Worm (Caenorhabditis elegans): ENCODE data around the gene ssq-2.

ssq-2 gene

ce11 chrIV:4995842-4996241 is at the start of gene ssq-2:
Gene ssq-2, plus strand, starts transcription at chrIV:4996142.
- TF ChIP-seq unc-62 (GFP tag; optimal IDR thresholded peaks at IDR 0.05) = no peak

ce11 chrIV:4953887-4954286 is 42.1 kb upstream of the ssq-2 start, which contains the start of gene str-163:
Gene str-163, plus strand, starts transcription at chrIV:4954187.
- no peak for TF ChIP-seq unc-62 (GFP tag; optimal IDR thresholded peaks at IDR 0.05)

- no peak for TF ChIP-seq unc-62 (GFP tag; optimal IDR thresholded peaks at IDR 0.05)
These were observed 35.3 kb upstream of the ssq-2 start, which contains the start of gene str-164 for ce11 chrIV:4960623-4961022. Gene str-164, plus strand, starts transcription at chrIV:4960735.

- TF ChIP-seq unc-62 (GFP tag; optimal IDR thresholded peaks at IDR 0.05) = no peak
These were observed 32.1 kb upstream of the ssq-2 start, which contains the start of gene txt-3 for ce11 chrIV:4963834-4964233. Gene txt-3, plus strand, starts transcription at chrIV:4963958.

ce11 chrIV:4969419-4969818 is 26.5 kb upstream of the ssq-2 start, which contains the start of gene Y9C9A.13:
Gene Y9C9A.13, minus strand, starts transcription at chrIV:4969519.
- no peak for TF ChIP-seq unc-62 (GFP tag; optimal IDR thresholded peaks at IDR 0.05)

- TF ChIP-seq unc-62 (GFP tag; optimal IDR thresholded peaks at IDR 0.05) = no peak
These were observed 19.9 kb upstream of the ssq-2 start, which contains the start of gene Y9C9A.16 for ce11 chrIV:4975995-4976394. Gene Y9C9A.16, minus strand, starts transcription at chrIV:4976125.

- no peak for TF ChIP-seq unc-62 (GFP tag; optimal IDR thresholded peaks at IDR 0.05)
These were observed 18.7 kb upstream of the ssq-2 start, which contains the start of gene E03H12.5 for ce11 chrIV:4977176-4977693. Gene E03H12.5, plus strand, starts transcription at chrIV:4977226.

ce11 chrIV:4981027-4981426 is 14.9 kb upstream of the ssq-2 start, which contains the start of gene srz-24:
Gene srz-24, minus strand, starts transcription at chrIV:4981127.
- TF ChIP-seq unc-62 (GFP tag; optimal IDR thresholded peaks at IDR 0.05) = no peak

- no peak for TF ChIP-seq unc-62 (GFP tag; optimal IDR thresholded peaks at IDR 0.05)
These were observed 13.5 kb upstream of the ssq-2 start, which contains the start of gene E03H12.4 for ce11 chrIV:4982477-4982876. Gene E03H12.4, plus strand, starts transcription at chrIV:4982596.

ce11 chrIV:4983746-4984145 is 12.2 kb upstream of the ssq-2 start, which contains the start of gene clec-176:
Gene clec-176, plus strand, starts transcription at chrIV:4984046.
- TF ChIP-seq unc-62 (GFP tag; optimal IDR thresholded peaks at IDR 0.05) = no peak

- TF ChIP-seq unc-62 (GFP tag; optimal IDR thresholded peaks at IDR 0.05) = no peak
These were observed 9.7 kb upstream of the ssq-2 start, which contains the start of gene clec-177 for ce11 chrIV:4986246-4986645. Gene clec-177, plus strand, starts transcription at chrIV:4986546.

- no peak for TF ChIP-seq unc-62 (GFP tag; optimal IDR thresholded peaks at IDR 0.05)
These were observed 7.4 kb upstream of the ssq-2 start, which contains the start of gene E03H12.7 for ce11 chrIV:4988531-4988930. Gene E03H12.7, minus strand, starts transcription at chrIV:4988631.

ce11 chrIV:4992089-4992488 is 3.9 kb upstream of the ssq-2 start, which contains the start of gene str-162:
Gene str-162, plus strand, starts transcription at chrIV:4992389.
- TF ChIP-seq unc-62 (GFP tag; optimal IDR thresholded peaks at IDR 0.05) = no peak

- no peak for TF ChIP-seq unc-62 (GFP tag; optimal IDR thresholded peaks at IDR 0.05)
These were observed 2.8 kb upstream of the ssq-2 start for ce11 chrIV:4993128-4993527.

ce11 chrIV:4996956-4997355 is 1.0 kb downstream of the ssq-2 start:
- no peak for TF ChIP-seq unc-62 (GFP tag; optimal IDR thresholded peaks at IDR 0.05)

- TF ChIP-seq unc-62 (GFP tag; optimal IDR thresholded peaks at IDR 0.05) = no peak
These were observed 6.5 kb downstream of the ssq-2 start, which contains the start of gene pes-1 for ce11 chrIV:5002448-5002847. Gene pes-1, plus strand, starts transcription at chrIV:5002748.

- TF ChIP-seq unc-62 (GFP tag; optimal IDR thresholded peaks at IDR 0.05) = no peak
These were observed 9.2 kb downstream of the ssq-2 start for ce11 chrIV:5005154-5005553.

All from whole organism, dauer.